Worm (Caenorhabditis elegans): Measurements from ENCODE around the gene sea-2.

ce11 chrII:3947404-3947803 is 2.8 kb upstream of the sea-2 start:
- TF ChIP-seq ama-1 (optimal IDR thresholded peaks at IDR 0.05): no peak
- no peak for TF ChIP-seq mdl-1 (tag; optimal IDR thresholded peaks at IDR 0.05)
- no peak for TF ChIP-seq ztf-11 (tag; optimal IDR thresholded peaks at IDR 0.05)
- no peak for TF ChIP-seq unc-62 (GFP tag; optimal IDR thresholded peaks at IDR 0.05)
- TF ChIP-seq nhr-25 (tag; optimal IDR thresholded peaks at IDR 0.05): no peak
- no peak for TF ChIP-seq nhr-12 (tag; optimal IDR thresholded peaks at IDR 0.05)
- TF ChIP-seq daf-12 (tag; optimal IDR thresholded peaks at IDR 0.05): no peak
- no peak for TF ChIP-seq ceh-82 (tag; optimal IDR thresholded peaks at IDR 0.05)
- no peak for TF ChIP-seq fos-1 (tag; optimal IDR thresholded peaks at IDR 0.05)
